Fruit fly (Drosophila melanogaster): ENCODE results near the gene CG9281.

Gene CG9281

dm6 chrX:15697581-15698208 lies 12.6 kb downstream of the CG9281 start (continued):
- TF ChIP-seq CG2712 (tag; optimal IDR thresholded peaks at IDR 0.05) (peak; percentile 94), gcm2 (GFP tag; optimal IDR thresholded peaks at IDR 0.05) (peak; percentile 31), lov (optimal IDR thresholded peaks at IDR 0.05) (no peak), lov (GFP tag; IDR thresholded peaks at IDR 0.05) (peak; percentile 92), caup (GFP tag; optimal IDR thresholded peaks at IDR 0.05; ENCODE audit: severe bottlenecking) (peak; percentile 94), ato (GFP tag; IDR thresholded peaks at IDR 0.05; ENCODE audit: partially characterized antibody) (no peak), CG32767 (GFP tag; IDR thresholded peaks at IDR 0.05) (peak; percentile 84), CG18262 (tag; optimal IDR thresholded peaks at IDR 0.05) (peak; percentile 87), Dad (GFP tag; optimal IDR thresholded peaks at IDR 0.05) (peak; percentile 53), CG7357 (GFP tag; IDR thresholded peaks at IDR 0.05) (peak; percentile 85), CG3726 (GFP tag; IDR thresholded peaks at IDR 0.05) (peak; percentile 86), CG6683 (GFP tag; optimal IDR thresholded peaks at IDR 0.05) (peak; percentile 84), Sry-β (GFP tag; optimal IDR thresholded peaks at IDR 0.05) (peak; percentile 91), otp (GFP tag; IDR thresholded peaks at IDR 0.05) (peak; percentile 85), CTCF (GFP tag; optimal IDR thresholded peaks at IDR 0.05) (peak; percentile 29), CG10209 (GFP tag; optimal IDR thresholded peaks at IDR 0.05) (peak; percentile 88), Rfx (GFP tag; IDR thresholded peaks at IDR 0.05) (peak; percentile 97), CG34224 (GFP tag; IDR thresholded peaks at IDR 0.05; ENCODE audit: partially characterized antibody) (no peak; the same call in 2 of the 3 replicates), CG31224 (GFP tag; IDR thresholded peaks at IDR 0.05) (peak; percentile 90), phol (tag; optimal IDR thresholded peaks at IDR 0.05) (peak; percentile 93), Doc2 (GFP tag; IDR thresholded peaks at IDR 0.05) (peak; percentile 71), CrebB (tag; optimal IDR thresholded peaks at IDR 0.05) (peak; percentile 78), chm (GFP tag; IDR thresholded peaks at IDR 0.05) (peak; percentile 92), Gsc (GFP tag; IDR thresholded peaks at IDR 0.05) (peak; percentile 71), Hmr (GFP tag; optimal IDR thresholded peaks at IDR 0.05) (peak; percentile 97), pho (GFP tag; optimal IDR thresholded peaks at IDR 0.05) (peak; percentile 61), tup (GFP tag; optimal IDR thresholded peaks at IDR 0.05) (peak; percentile 82), Hr39 (optimal IDR thresholded peaks at IDR 0.05) (no peak), Antp (GFP tag; optimal IDR thresholded peaks at IDR 0.05) (peak; percentile 16), nerfin-2 (GFP tag; IDR thresholded peaks at IDR 0.05; ENCODE audit: partially characterized antibody) (no peak), CG11085 (GFP tag; IDR thresholded peaks at IDR 0.05) (peak; percentile 91), jigr1 (GFP tag; IDR thresholded peaks at IDR 0.05) (peak; percentile 75; the same call in 2 of the 3 replicates), CG10274 (GFP tag; optimal IDR thresholded peaks at IDR 0.05) (peak; percentile 74), Dip3 (GFP tag; optimal IDR thresholded peaks at IDR 0.05) (peak; percentile 72), CG2116 (GFP tag; optimal IDR thresholded peaks at IDR 0.05) (peak; percentile 93), Mes4 (GFP tag; optimal IDR thresholded peaks at IDR 0.05) (no peak), H2.0 (GFP tag; IDR thresholded peaks at IDR 0.05) (peak; percentile 93), Blimp-1 (GFP tag; optimal IDR thresholded peaks at IDR 0.05) (peak; percentile 87), CG10147 (GFP tag; optimal IDR thresholded peaks at IDR 0.05) (peak; percentile 92), stc (GFP tag; IDR thresholded peaks at IDR 0.05) (peak; percentile 94), abd-A (tag; optimal IDR thresholded peaks at IDR 0.05) (no peak), CG6689 (GFP tag; IDR thresholded peaks at IDR 0.05) (peak; percentile 95), CG15269 (tag; optimal IDR thresholded peaks at IDR 0.05) (peak; percentile 93), slou (GFP tag; optimal IDR thresholded peaks at IDR 0.05) (peak; percentile 88), Scr (GFP tag; IDR thresholded peaks at IDR 0.05; ENCODE audit: partially characterized antibody) (peak; percentile 56)

Data from whole organism, embryonic.